Worm (Caenorhabditis elegans): Measurements from ENCODE around the gene Y45F3A.1.

Y45F3A.1 gene

ce11 chrIII:10604325-10604724, 42.6 kb upstream of the Y45F3A.1 start (continued):
- TF ChIP-seq ceh-82 (tag; optimal IDR thresholded peaks at IDR 0.05) = no peak
- no peak for TF ChIP-seq zip-2 (tag; optimal IDR thresholded peaks at IDR 0.05)
- peak in 1 of 2 experiments; percentile 19 for TF ChIP-seq lsy-2 (tag; optimal IDR thresholded peaks at IDR 0.05)
- no peak for TF ChIP-seq daf-8 (GFP tag; IDR thresholded peaks at IDR 0.05)
- TF ChIP-seq ceh-20 (GFP tag; IDR thresholded peaks at IDR 0.05) = no peak
- TF ChIP-seq duxl-1 (tag; optimal IDR thresholded peaks at IDR 0.05; ENCODE audit: poor library complexity) = no peak
- TF ChIP-seq nhr-102 (tag; optimal IDR thresholded peaks at IDR 0.05) = no peak
- TF ChIP-seq attf-4 (tag; optimal IDR thresholded peaks at IDR 0.05) = no peak
- TF ChIP-seq unc-62 (GFP tag; optimal IDR thresholded peaks at IDR 0.05 in 1 of 2) = peak in 1 of 2 experiments; percentile 28
- TF ChIP-seq unc-62 (tag; optimal IDR thresholded peaks at IDR 0.05) = no peak
- TF ChIP-seq hif-1 (tag; optimal IDR thresholded peaks at IDR 0.05) = no peak
- no peak for TF ChIP-seq R02D3.7 (tag; optimal IDR thresholded peaks at IDR 0.05)
- no peak for TF ChIP-seq T26A8.4 (GFP tag; IDR thresholded peaks at IDR 0.05)
- TF ChIP-seq F49E8.2 (tag; optimal IDR thresholded peaks at IDR 0.05; ENCODE audit: borderline replicate concordance) = no peak
- TF ChIP-seq daf-16 (GFP tag; optimal IDR thresholded peaks at IDR 0.05) = no peak
- no peak for TF ChIP-seq daf-16 (tag; optimal IDR thresholded peaks at IDR 0.05)
- TF ChIP-seq mep-1 (tag; optimal IDR thresholded peaks at IDR 0.05) = no peak

DNA sequence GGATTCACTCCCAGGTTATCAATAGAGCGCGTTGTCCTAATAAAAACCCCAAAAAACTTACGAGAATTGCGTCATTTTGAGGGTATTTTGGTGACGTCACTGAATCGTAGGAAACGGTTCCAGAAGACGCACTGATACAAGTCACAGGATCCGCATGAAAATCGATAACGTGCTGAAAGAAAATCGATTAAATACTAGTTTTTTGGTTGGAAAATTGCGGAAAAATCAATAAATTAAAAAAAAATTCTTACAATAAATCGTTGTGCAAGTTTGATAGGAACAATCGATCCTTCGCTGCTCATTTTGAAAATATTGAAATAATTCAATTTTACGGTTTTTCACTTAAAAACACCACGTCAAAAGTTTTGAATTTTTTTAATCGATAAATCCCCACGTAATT, 41.5 kb upstream of the Y45F3A.1 start, which contains the start of gene Y39A1A.2:
Y39A1A.2 (minus strand) TSS at position 319 of the 400 bp plus-strand sequence.
- peak; percentile 75 for TF ChIP-seq ceh-28 (tag; optimal IDR thresholded peaks at IDR 0.05)
- no peak for TF ChIP-seq egl-27 (tag; optimal IDR thresholded peaks at IDR 0.05)

DNA sequence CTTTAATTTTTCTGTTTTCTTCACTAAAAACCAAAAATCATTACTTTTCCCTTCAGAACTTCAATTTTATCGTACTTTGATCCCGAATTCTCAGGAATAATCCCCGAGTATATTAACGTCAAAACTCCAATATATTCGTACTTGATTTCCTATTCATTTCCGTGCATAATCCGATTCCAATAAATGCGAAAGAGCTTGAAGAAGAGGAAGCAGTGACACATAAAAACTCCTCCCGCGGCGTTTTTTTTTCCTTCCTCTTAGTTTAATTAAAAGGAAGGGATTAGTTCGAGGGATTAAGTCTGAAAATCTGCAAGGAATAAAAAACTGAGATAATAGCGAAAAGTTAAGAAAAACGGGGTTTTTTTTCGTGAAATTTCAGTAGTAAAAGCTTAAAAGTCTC, 39.2 kb upstream of the Y45F3A.1 start:
- TF ChIP-seq pha-4 (GFP tag; IDR thresholded peaks at IDR 0.05) (no peak), pha-4 (tag; optimal IDR thresholded peaks at IDR 0.05) (no peak), unc-62 (GFP tag; optimal IDR thresholded peaks at IDR 0.05 in 1 of 2) (no peak), unc-62 (tag; optimal IDR thresholded peaks at IDR 0.05) (no peak), nhr-11 (tag; optimal IDR thresholded peaks at IDR 0.05) (peak; percentile 14)

ce11 chrIII:10600138-10600626, 38.5 kb upstream of the Y45F3A.1 start, which contains the start of gene epg-6:
epg-6 (minus strand) TSS chrIII:10600188.
- peak; percentile 68 for TF ChIP-seq unc-130 (GFP tag; optimal IDR thresholded peaks at IDR 0.05)
- TF ChIP-seq F49E8.2 (tag; optimal IDR thresholded peaks at IDR 0.05; ENCODE audit: borderline replicate concordance) = peak; percentile 67
- no peak for TF ChIP-seq lir-3 (tag; optimal IDR thresholded peaks at IDR 0.05)
- peak in 1 of 2 experiments; percentile 28 for TF ChIP-seq lsy-2 (tag; optimal IDR thresholded peaks at IDR 0.05)
- TF ChIP-seq lin-38 (GFP tag; IDR thresholded peaks at IDR 0.05) = no peak

DNA sequence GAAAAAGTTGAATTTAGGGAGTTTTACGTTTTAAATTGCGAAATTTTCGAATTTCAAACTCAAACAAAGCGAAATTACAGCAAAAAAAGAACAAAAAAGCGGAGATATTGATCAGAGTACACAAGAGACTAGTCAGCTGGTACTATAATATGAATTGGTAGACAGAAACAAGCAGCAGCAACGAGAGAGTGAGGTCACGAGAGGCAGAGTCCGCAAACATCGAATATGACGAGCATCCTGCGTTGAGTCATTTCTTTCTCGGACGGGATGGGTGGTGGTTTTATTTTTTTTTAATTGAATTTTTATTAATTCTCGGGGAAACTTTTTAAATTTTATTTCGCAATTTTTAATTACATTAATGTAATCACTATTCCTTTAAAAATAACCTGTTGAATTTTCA, 38.0 kb upstream of the Y45F3A.1 start:
- TF ChIP-seq lin-38 (GFP tag; IDR thresholded peaks at IDR 0.05) = peak; percentile 62
- peak; percentile 13 for TF ChIP-seq ztf-7 (tag; optimal IDR thresholded peaks at IDR 0.05)
- no peak for TF ChIP-seq ceh-32 (tag; optimal IDR thresholded peaks at IDR 0.05; ENCODE audit: poor library complexity)
- TF ChIP-seq nhr-77 (tag; optimal IDR thresholded peaks at IDR 0.05) = peak; percentile 14
- no peak for TF ChIP-seq daf-12 (tag; optimal IDR thresholded peaks at IDR 0.05)
- no peak for TF ChIP-seq Y48G9A.11 (GFP tag; IDR thresholded peaks at IDR 0.05)
- TF ChIP-seq ztf-11 (tag; optimal IDR thresholded peaks at IDR 0.05) = no peak
- no peak for TF ChIP-seq F49E8.2 (tag; optimal IDR thresholded peaks at IDR 0.05; ENCODE audit: borderline replicate concordance)
- TF ChIP-seq ctbp-1 (GFP tag; IDR thresholded peaks at IDR 0.05) = no peak
- TF ChIP-seq dve-1 (tag; optimal IDR thresholded peaks at IDR 0.05; ENCODE audit: insufficient read depth) = peak; percentile 80
- TF ChIP-seq D1046.2 (GFP tag; IDR thresholded peaks at IDR 0.05) = no peak
- no peak for TF ChIP-seq daf-8 (GFP tag; IDR thresholded peaks at IDR 0.05)
- no peak for TF ChIP-seq nhr-42 (GFP tag; IDR thresholded peaks at IDR 0.05)
- TF ChIP-seq spr-3 (GFP tag; optimal IDR thresholded peaks at IDR 0.05) = no peak
- TF ChIP-seq lim-7 (GFP tag; IDR thresholded peaks at IDR 0.05) = no peak
- no peak for TF ChIP-seq zag-1 (tag; optimal IDR thresholded peaks at IDR 0.05)
- TF ChIP-seq unc-130 (GFP tag; optimal IDR thresholded peaks at IDR 0.05) = no peak
- no peak for TF ChIP-seq sdz-12 (GFP tag; optimal IDR thresholded peaks at IDR 0.05)
- TF ChIP-seq mdt-29 (GFP tag; IDR thresholded peaks at IDR 0.05) = no peak
- no peak for TF ChIP-seq nhr-111 (GFP tag; optimal IDR thresholded peaks at IDR 0.05)
- no peak for TF ChIP-seq ces-1 (GFP tag; optimal IDR thresholded peaks at IDR 0.05)
- no peak for TF ChIP-seq F10B5.3 (tag; optimal IDR thresholded peaks at IDR 0.05)
- TF ChIP-seq aha-1 (tag) = peak; percentile 94
- TF ChIP-seq set-16 (GFP tag; IDR thresholded peaks at IDR 0.05) = no peak
